Worm (Caenorhabditis elegans): Measurements from ENCODE around the gene F46B6.10.

ce11 chrV:9803176-9803575 lies 1.3 kb upstream of the F46B6.10 start, which contains the start of gene sru-39:
- TF ChIP-seq ceh-13 (GFP tag; optimal IDR thresholded peaks at IDR 0.05) = no peak
- no peak for TF ChIP-seq F13C5.2 (tag; optimal IDR thresholded peaks at IDR 0.05)
- TF ChIP-seq ama-1 (optimal IDR thresholded peaks at IDR 0.05) = no peak
- no peak for TF ChIP-seq sea-1 (GFP tag; conservative IDR thresholded peaks at IDR 0.05)
- TF ChIP-seq ets-7 (tag; optimal IDR thresholded peaks at IDR 0.05) = no peak
- no peak for TF ChIP-seq pes-1 (GFP tag; IDR thresholded peaks at IDR 0.05)

All from whole organism, early embryonic.